Fruit fly (Drosophila melanogaster): ENCODE measurements around the gene CG14384.

The CG14384 gene

dm6 chr3R:12967612-12968011, at the start of gene CG14384, which contains the start of gene grsm:
CG14384 (minus strand) TSS chr3R:12967712.
grsm (minus strand) TSS chr3R:12967712.
- no peak for TF ChIP-seq HLH106 (tag; optimal IDR thresholded peaks at IDR 0.05)
- TF ChIP-seq ey (GFP tag; optimal IDR thresholded peaks at IDR 0.05), result no peak
- no peak for TF ChIP-seq pan (optimal IDR thresholded peaks at IDR 0.05)
- TF ChIP-seq Hnf4 (GFP tag; optimal IDR thresholded peaks at IDR 0.05), result no peak
- no peak for TF ChIP-seq tai (GFP tag; optimal IDR thresholded peaks at IDR 0.05)
- TF ChIP-seq CG32264 (GFP tag; optimal IDR thresholded peaks at IDR 0.05), result no peak
- TF ChIP-seq CrebA (GFP tag; optimal IDR thresholded peaks at IDR 0.05; ENCODE audit: borderline replicate concordance), result no peak
- no peak for TF ChIP-seq sv (GFP tag; optimal IDR thresholded peaks at IDR 0.05)
- TF ChIP-seq Jra (GFP tag; optimal IDR thresholded peaks at IDR 0.05), result no peak
- TF ChIP-seq fru (GFP tag; optimal IDR thresholded peaks at IDR 0.05), result no peak
- no peak for TF ChIP-seq usp (GFP tag; optimal IDR thresholded peaks at IDR 0.05)

DNA sequence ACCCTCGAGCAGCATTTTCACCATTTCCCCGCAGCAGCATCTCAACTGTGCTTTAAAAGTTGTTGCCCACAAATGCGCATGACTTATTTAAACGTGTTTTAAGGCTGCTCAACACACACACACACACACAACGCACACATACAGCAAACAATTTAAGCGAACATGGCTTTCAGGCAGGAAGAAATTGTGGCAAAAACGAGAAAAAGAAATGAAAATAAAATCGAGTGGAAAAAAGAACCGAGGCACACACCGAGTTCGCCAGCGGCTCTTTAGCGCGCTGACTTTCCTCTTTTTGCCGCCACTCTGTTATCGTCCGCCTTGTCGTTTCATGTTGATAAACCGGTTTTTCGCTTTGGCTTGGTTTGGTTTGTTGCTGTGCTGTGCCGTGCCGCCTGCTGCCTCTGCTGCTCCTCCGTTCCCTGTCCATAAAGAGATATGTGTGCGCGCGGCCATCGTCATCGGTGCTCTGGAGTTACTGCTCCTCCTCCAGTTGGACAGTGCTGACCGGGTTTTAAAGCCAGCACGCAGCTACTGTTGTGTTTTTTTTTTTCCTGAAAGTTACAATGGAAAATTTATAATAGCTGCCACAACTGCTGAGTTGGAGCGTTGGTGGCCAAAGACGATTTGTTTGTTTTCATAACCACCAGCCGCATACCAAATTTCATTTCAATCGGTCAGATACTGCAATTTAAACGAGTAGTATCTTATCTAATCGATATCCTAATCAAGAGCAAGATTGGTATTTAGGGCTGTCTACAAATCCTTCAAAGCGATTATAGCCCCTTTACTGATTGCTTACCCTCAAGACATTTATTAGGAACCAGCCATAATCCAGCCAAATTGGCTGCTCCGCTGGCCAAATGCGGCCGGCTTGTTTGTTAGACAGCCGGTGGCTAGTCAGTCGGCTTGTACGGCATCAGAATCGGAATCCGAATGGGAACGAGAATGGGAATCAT, 48.6 kb upstream of the CG14384 start:
- peak; percentile 46 for TF ChIP-seq sage (GFP tag; optimal IDR thresholded peaks at IDR 0.05)
- TF ChIP-seq jim (GFP tag; optimal IDR thresholded peaks at IDR 0.05), result peak; percentile 21
- TF ChIP-seq N (GFP tag; optimal IDR thresholded peaks at IDR 0.05), result no peak
- no peak for TF ChIP-seq Dfd (GFP tag; optimal IDR thresholded peaks at IDR 0.05)
- no peak for TF ChIP-seq Sp1 (GFP tag; optimal IDR thresholded peaks at IDR 0.05)
- peak; percentile 65 for TF ChIP-seq Hr83 (GFP tag; optimal IDR thresholded peaks at IDR 0.05; ENCODE audit: poor library complexity, severe bottlenecking)
- TF ChIP-seq br (GFP tag; optimal IDR thresholded peaks at IDR 0.05), result peak; percentile 36
- TF ChIP-seq fru (GFP tag; optimal IDR thresholded peaks at IDR 0.05), result peak; percentile 62
- no peak for TF ChIP-seq rgr (GFP tag; optimal IDR thresholded peaks at IDR 0.05)
- peak; percentile 69 for TF ChIP-seq psq (GFP tag; optimal IDR thresholded peaks at IDR 0.05)
- no peak for TF ChIP-seq GATAd (GFP tag; optimal IDR thresholded peaks at IDR 0.05)
- peak; percentile 96 for TF ChIP-seq Myc (optimal IDR thresholded peaks at IDR 0.05)
- peak; percentile 9 for TF ChIP-seq CG32264 (GFP tag; optimal IDR thresholded peaks at IDR 0.05)
- peak; percentile 11 for TF ChIP-seq OdsH (GFP tag; optimal IDR thresholded peaks at IDR 0.05)
- no peak for TF ChIP-seq pan (optimal IDR thresholded peaks at IDR 0.05)
- no peak for TF ChIP-seq Hr78 (GFP tag; optimal IDR thresholded peaks at IDR 0.05)
- peak; percentile 25 for TF ChIP-seq Jra (GFP tag; optimal IDR thresholded peaks at IDR 0.05)
- no peak for TF ChIP-seq sv (GFP tag; optimal IDR thresholded peaks at IDR 0.05)
- peak; percentile 56 for TF ChIP-seq brk (GFP tag; optimal IDR thresholded peaks at IDR 0.05)
- TF ChIP-seq Hnf4 (GFP tag; optimal IDR thresholded peaks at IDR 0.05), result peak; percentile 16
- no peak for TF ChIP-seq dmrt93B (GFP tag; optimal IDR thresholded peaks at IDR 0.05)
- peak; percentile 22 to 72 for TF ChIP-seq foxo (GFP tag; optimal IDR thresholded peaks at IDR 0.05)
- no peak for TF ChIP-seq dsf (GFP tag; optimal IDR thresholded peaks at IDR 0.05; ENCODE audit: borderline replicate concordance)
- no peak for TF ChIP-seq Mio (GFP tag; optimal IDR thresholded peaks at IDR 0.05)
- no peak for TF ChIP-seq Vsx2 (GFP tag; optimal IDR thresholded peaks at IDR 0.05; ENCODE audit: partially characterized antibody)
- TF ChIP-seq Rel (GFP tag; optimal IDR thresholded peaks at IDR 0.05), result peak; percentile 87
- TF ChIP-seq Rel (tag; optimal IDR thresholded peaks at IDR 0.05), result peak; percentile 73
- peak; percentile 42 for TF ChIP-seq h (GFP tag; optimal IDR thresholded peaks at IDR 0.05)
- TF ChIP-seq woc (GFP tag; optimal IDR thresholded peaks at IDR 0.05), result peak; percentile 87
- TF ChIP-seq Dif (GFP tag; optimal IDR thresholded peaks at IDR 0.05; ENCODE audit: partially characterized antibody), result peak; percentile 68
- TF ChIP-seq CrebA (GFP tag; optimal IDR thresholded peaks at IDR 0.05; ENCODE audit: borderline replicate concordance), result no peak
- no peak for TF ChIP-seq usp (GFP tag; optimal IDR thresholded peaks at IDR 0.05)
- no peak for TF ChIP-seq Abd-B (GFP tag; optimal IDR thresholded peaks at IDR 0.05)
- peak; percentile 21 for TF ChIP-seq ey (GFP tag; optimal IDR thresholded peaks at IDR 0.05)
- peak; percentile 60 to 71 for TF ChIP-seq dl (GFP tag; optimal IDR thresholded peaks at IDR 0.05; ENCODE audit: insufficient read depth in 1 of 2, partially characterized antibody in 2 of 2)
- peak; percentile 4 for TF ChIP-seq HLH106 (tag; optimal IDR thresholded peaks at IDR 0.05)
- peak; percentile 9 for TF ChIP-seq tai (GFP tag; optimal IDR thresholded peaks at IDR 0.05)
- no peak for TF ChIP-seq CG9705 (GFP tag; optimal IDR thresholded peaks at IDR 0.05)
- TF ChIP-seq lola (GFP tag; optimal IDR thresholded peaks at IDR 0.05), result no peak
